Fruit fly (Drosophila melanogaster): ENCODE results near the gene CG34355.

CG34355 gene

dm6 chr3R:23818879-23819408, 15.3 kb downstream of the CG34355 start, which contains the start of the genes CG33111 and eIF4G2 (continued):
- no peak for TF ChIP-seq aop (GFP tag; IDR thresholded peaks at IDR 0.05)
- peak; percentile 66; the same call in 1 of the 2 replicates for TF ChIP-seq vvl (GFP tag; IDR thresholded peaks at IDR 0.05)
- TF ChIP-seq ERR (GFP tag; optimal IDR thresholded peaks at IDR 0.05), result no peak
- TF ChIP-seq CG4360 (GFP tag; IDR thresholded peaks at IDR 0.05), result 0 out of 2 replicates have a peak, but pooled peaks have one; percentile 12
- TF ChIP-seq mirr (GFP tag; optimal IDR thresholded peaks at IDR 0.05), result peak; percentile 19
- TF ChIP-seq gsb (GFP tag; IDR thresholded peaks at IDR 0.05), result no peak
- no peak for TF ChIP-seq CG4730 (GFP tag; IDR thresholded peaks at IDR 0.05)
- TF ChIP-seq row (GFP tag; IDR thresholded peaks at IDR 0.05), result peak; percentile 37; the same call in 2 of the 3 replicates
- peak; percentile 14 for TF ChIP-seq repo (GFP tag; optimal IDR thresholded peaks at IDR 0.05)
- TF ChIP-seq hbn (GFP tag; IDR thresholded peaks at IDR 0.05; ENCODE audit: partially characterized antibody), result peak; percentile 74
- TF ChIP-seq Adf1 (GFP tag; IDR thresholded peaks at IDR 0.05), result peak; percentile 53
- TF ChIP-seq CG1233 (GFP tag; optimal IDR thresholded peaks at IDR 0.05), result peak; percentile 34
- TF ChIP-seq CG32532 (GFP tag; IDR thresholded peaks at IDR 0.05), result peak; percentile 47
- TF ChIP-seq bbx (GFP tag; IDR thresholded peaks at IDR 0.05; ENCODE audit: partially characterized antibody), result peak; percentile 84
- peak; percentile 83 for TF ChIP-seq sens (GFP tag)
- TF ChIP-seq fu2 (GFP tag; optimal IDR thresholded peaks at IDR 0.05), result peak; percentile 24
- TF ChIP-seq Hand (GFP tag; optimal IDR thresholded peaks at IDR 0.05), result no peak
- TF ChIP-seq CG12769 (tag; optimal IDR thresholded peaks at IDR 0.05), result peak; percentile 100
- TF ChIP-seq CG7963 (GFP tag; IDR thresholded peaks at IDR 0.05; ENCODE audit: partially characterized antibody), result peak; percentile 65; the same call in 2 of the 3 replicates
- peak; percentile 68 for TF ChIP-seq gro (GFP tag; optimal IDR thresholded peaks at IDR 0.05)
- TF ChIP-seq CG12104 (GFP tag; optimal IDR thresholded peaks at IDR 0.05), result no peak
- TF ChIP-seq maf-S (GFP tag; optimal IDR thresholded peaks at IDR 0.05), result no peak
- TF ChIP-seq Tbp (GFP tag; optimal IDR thresholded peaks at IDR 0.05), result no peak
- no peak for TF ChIP-seq Ada2b (GFP tag; IDR thresholded peaks at IDR 0.05)
- peak; percentile 53 for TF ChIP-seq nmo (GFP tag; optimal IDR thresholded peaks at IDR 0.05)
- TF ChIP-seq prd (optimal IDR thresholded peaks at IDR 0.05), result no peak
- TF ChIP-seq prd (GFP tag; IDR thresholded peaks at IDR 0.05), result 0 out of 3 replicates have a peak, but pooled peaks have one; percentile 11
- TF ChIP-seq Abd-B (GFP tag; optimal IDR thresholded peaks at IDR 0.05), result no peak
- no peak for TF ChIP-seq Sry-β (GFP tag; optimal IDR thresholded peaks at IDR 0.05)
- TF ChIP-seq Hr51 (GFP tag; optimal IDR thresholded peaks at IDR 0.05), result peak; percentile 15 to 46
- TF ChIP-seq H15 (GFP tag; IDR thresholded peaks at IDR 0.05), result no peak
- TF ChIP-seq CG10543 (GFP tag; optimal IDR thresholded peaks at IDR 0.05), result peak; percentile 4
- no peak for TF ChIP-seq da (GFP tag; optimal IDR thresholded peaks at IDR 0.05)
- TF ChIP-seq cato (GFP tag; optimal IDR thresholded peaks at IDR 0.05; ENCODE audit: borderline replicate concordance), result peak; percentile 23
- TF ChIP-seq Bgb (GFP tag; IDR thresholded peaks at IDR 0.05; ENCODE audit: partially characterized antibody), result peak; percentile 89
- TF ChIP-seq CG10321 (GFP tag; IDR thresholded peaks at IDR 0.05), result peak; percentile 83
- no peak for TF ChIP-seq CG2875 (GFP tag; optimal IDR thresholded peaks at IDR 0.05)
- peak; percentile 34 for TF ChIP-seq CG34376 (GFP tag; optimal IDR thresholded peaks at IDR 0.05)
- 0 out of 3 replicates have a peak, but pooled peaks have one; percentile 23 for TF ChIP-seq CG2199 (GFP tag; IDR thresholded peaks at IDR 0.05)
- TF ChIP-seq MBD-R2 (GFP tag; IDR thresholded peaks at IDR 0.05), result peak; percentile 44
- TF ChIP-seq gem (tag; optimal IDR thresholded peaks at IDR 0.05), result no peak
- no peak for TF ChIP-seq croc (GFP tag; conservative IDR thresholded peaks at IDR 0.05)
- TF ChIP-seq Asciz (GFP tag; optimal IDR thresholded peaks at IDR 0.05), result peak; percentile 43
- TF ChIP-seq HLH4C (GFP tag; IDR thresholded peaks at IDR 0.05; ENCODE audit: partially characterized antibody), result peak; percentile 70
- TF ChIP-seq Dip3 (GFP tag; optimal IDR thresholded peaks at IDR 0.05), result peak; percentile 42
- peak; percentile 89 for TF ChIP-seq CG1603 (tag; optimal IDR thresholded peaks at IDR 0.05)
- peak; percentile 94; the same call in 3 of the 4 replicates for TF ChIP-seq chinmo (GFP tag; IDR thresholded peaks at IDR 0.05; ENCODE audit: partially characterized antibody)
- TF ChIP-seq disco-r (GFP tag; optimal IDR thresholded peaks at IDR 0.05), result no peak
- TF ChIP-seq CG12155 (GFP tag; optimal IDR thresholded peaks at IDR 0.05), result peak; percentile 51
- peak; percentile 26 for TF ChIP-seq CG30020 (tag; optimal IDR thresholded peaks at IDR 0.05)

All from whole organism, embryonic.